Worm (Caenorhabditis elegans) whole organism, L4 larva: Measurements from ENCODE around the gene got-1.2.
"Not testable (repeated sequence)": the region's sequence is repeated elsewhere in the genome, so short reads cannot be mapped to it uniquely, and the experiment has no call there.

Experiments used
- D1046.2 ChIP-seq: fragments of 200-800 bp; sonication (Bioruptor generic); IDR thresholded peaks from 2 replicates; pipeline ENCODE4 v1.3.6; 2022; ENCODE audit warnings: missing genetic modification characterization, missing compliant biosample characterization
- F10B5.3 ChIP-seq: sonication (generic microtip); optimal IDR thresholded peaks from 2 replicates; lab custom pipeline; 2016; ENCODE audit warnings: mild to moderate bottlenecking, missing genetic modification characterization, missing compliant biosample characterization
- F26F4.8 ChIP-seq: fragments of 200-800 bp; sonication (Bioruptor generic); conservative IDR thresholded peaks from 2 replicates; pipeline ENCODE4 v1.3.6; 2022; ENCODE audit warnings: missing genetic modification characterization, missing compliant biosample characterization
- F37D6.2 ChIP-seq: sonication (generic microtip); optimal IDR thresholded peaks from 2 replicates; lab custom pipeline; 2016; ENCODE audit warnings: mild to moderate bottlenecking, missing genetic modification characterization, missing compliant biosample characterization
- F44E2.7 ChIP-seq: fragments of 200-800 bp; sonication (Bioruptor generic); IDR thresholded peaks from 2 replicates; pipeline ENCODE4 v2.1.2; 2022; ENCODE audit warnings: missing genetic modification characterization, missing compliant biosample characterization
- T20F7.1 ChIP-seq: fragments of 200-800 bp; sonication (Bioruptor generic); optimal IDR thresholded peaks from 2 replicates; lab custom pipeline; 2018; ENCODE audit warnings: mild to moderate bottlenecking, missing genetic modification characterization, missing compliant biosample characterization
- Y105C5A.15 ChIP-seq: fragments of 200-800 bp; sonication (Bioruptor generic); IDR thresholded peaks from 2 replicates; pipeline ENCODE4 v1.3.6; 2022; ENCODE audit warnings: missing genetic modification characterization, missing compliant biosample characterization
- aha-1 ChIP-seq: fragments of 150-350 bp; peaks from one replicate; lab custom pipeline; 2014; ENCODE audit warnings: missing biosample characterization, missing genetic modification characterization
- ama-1 ChIP-seq: fragments of 150-350 bp; optimal IDR thresholded peaks from 2 replicates; lab custom pipeline; 2014; ENCODE audit warnings: inconsistent platforms, mixed read lengths
- arid-1 ChIP-seq: fragments of 200-800 bp; sonication (Bioruptor generic); conservative IDR thresholded peaks from 2 replicates; pipeline ENCODE4 v1.3.6; 2022; ENCODE audit warnings: missing genetic modification reagents, missing genetic modification characterization, missing compliant biosample characterization
- daf-16 ChIP-seq, 3 experiments: sonication (generic microtip); optimal IDR thresholded peaks; 2 replicates each; lab custom pipeline; 2016 to 2017; ENCODE audit warnings: missing genetic modification characterization in 3 of 3, missing genetic modification reagents in 3 of 3, mild to moderate bottlenecking in 2 of 3, missing compliant biosample characterization in 2 of 3, missing biosample characterization in 1 of 3, moderate library complexity in 1 of 3
- dmd-8 ChIP-seq: fragments of 200-800 bp; sonication (Bioruptor generic); IDR thresholded peaks from 2 replicates; pipeline ENCODE4 v1.3.6; 2022; ENCODE audit warnings: missing genetic modification characterization, missing compliant biosample characterization
- dpl-1 ChIP-seq: fragments of 150-350 bp; optimal IDR thresholded peaks from 2 replicates; lab custom pipeline; 2014; ENCODE audit warnings: missing biosample characterization, missing genetic modification reagents, missing genetic modification characterization
- duxl-1 ChIP-seq: sonication (generic microtip); optimal IDR thresholded peaks from 2 replicates; lab custom pipeline; 2016; ENCODE audit warnings: mild to moderate bottlenecking, missing genetic modification characterization, moderate library complexity, missing compliant biosample characterization; ENCODE audit not compliant: poor library complexity
- dve-1 ChIP-seq: sonication (generic microtip); optimal IDR thresholded peaks from 2 replicates; lab custom pipeline; 2017; ENCODE audit warnings: antibody characterized with exemption, mild to moderate bottlenecking, missing genetic modification characterization, missing compliant biosample characterization; ENCODE audit not compliant: insufficient read depth
- gei-8 ChIP-seq: fragments of 200-800 bp; sonication (Bioruptor generic); optimal IDR thresholded peaks from 2 replicates; lab custom pipeline; 2018; ENCODE audit warnings: mild to moderate bottlenecking, missing genetic modification characterization, missing compliant biosample characterization
- hlh-30 ChIP-seq: sonication (generic microtip); optimal IDR thresholded peaks from 2 replicates; lab custom pipeline; 2017; ENCODE audit warnings: antibody characterized with exemption, mild to moderate bottlenecking, missing genetic modification characterization, missing compliant biosample characterization; ENCODE audit not compliant: insufficient read depth
- madf-5 ChIP-seq, 2 experiments: fragments of 200-800 bp; sonication (Bioruptor generic); IDR thresholded peaks; 2 replicates each; pipeline ENCODE4 v1.3.6; 2022; ENCODE audit warnings: missing compliant biosample characterization in 2 of 2, missing genetic modification characterization in 2 of 2
- mdl-1 ChIP-seq, 2 experiments: fragments of 150-350 bp in 1 of 2; sonication (generic microtip) in 1 of 2; optimal IDR thresholded peaks; 2 replicates each; lab custom pipeline; 2014 to 2017; ENCODE audit warnings: missing biosample characterization in 2 of 2, missing genetic modification characterization in 2 of 2
- nhr-111 ChIP-seq: fragments of 200-800 bp; sonication (Bioruptor generic); optimal IDR thresholded peaks from 2 replicates; lab custom pipeline; 2018; ENCODE audit warnings: mild to moderate bottlenecking, missing genetic modification characterization, missing compliant biosample characterization
- nhr-6 ChIP-seq: fragments of 150-350 bp; optimal IDR thresholded peaks from 2 replicates; lab custom pipeline; 2014; ENCODE audit warnings: missing biosample characterization, missing genetic modification characterization
- pha-4 ChIP-seq, 2 experiments: fragments of 150-350 bp in 1 of 2; fragments of 200-800 bp in 1 of 2; sonication (Bioruptor generic) in 1 of 2; IDR thresholded peaks in 1 of 2; optimal IDR thresholded peaks in 1 of 2; 2 replicates each; pipeline versions ENCODE4 v1.3.6 to Lab custom; 2014 to 2022; ENCODE audit warnings: missing genetic modification characterization in 2 of 2, missing genetic modification reagents in 2 of 2, missing biosample characterization in 1 of 2, missing compliant biosample characterization in 1 of 2
- rbr-2 ChIP-seq: sonication (generic microtip); optimal IDR thresholded peaks from 2 replicates; lab custom pipeline; 2016; ENCODE audit warnings: missing genotype, missing genetic modification characterization, missing compliant biosample characterization
- sdz-12 ChIP-seq: fragments of 200-800 bp; sonication (Bioruptor generic); optimal IDR thresholded peaks from 2 replicates; lab custom pipeline; 2018; ENCODE audit warnings: mild to moderate bottlenecking, missing genetic modification characterization, missing compliant biosample characterization
- set-16 ChIP-seq: fragments of 200-800 bp; sonication (Bioruptor generic); IDR thresholded peaks from 2 replicates; pipeline ENCODE4 v1.3.6; 2022; ENCODE audit warnings: missing genetic modification reagents, missing genetic modification characterization, missing compliant biosample characterization
- snpc-1.2 ChIP-seq: fragments of 200-800 bp; sonication (Bioruptor generic); IDR thresholded peaks from 2 replicates; pipeline ENCODE4 v1.3.6; 2022; ENCODE audit warnings: missing genetic modification reagents, missing genetic modification characterization, missing compliant biosample characterization
- unc-62 ChIP-seq, 3 experiments: fragments of 150-350 bp in 1 of 3; sonication (generic microtip); optimal IDR thresholded peaks in 2 of 3; peaks in 1 of 3; 1 replicate in 1 of 3; 2 replicates in 2 of 3; lab custom pipeline; 2014 to 2017; ENCODE audit warnings: missing biosample characterization in 3 of 3, missing genetic modification characterization in 3 of 3, missing genetic modification reagents in 3 of 3, missing genotype in 1 of 3
- vab-7 ChIP-seq: fragments of 200-800 bp; sonication (Bioruptor generic); IDR thresholded peaks from 2 replicates; pipeline ENCODE4 v1.3.6; 2022; ENCODE audit warnings: missing genetic modification reagents, missing genetic modification characterization, missing compliant biosample characterization
- zfp-2 ChIP-seq: sonication (generic microtip); optimal IDR thresholded peaks from 2 replicates; lab custom pipeline; 2016; ENCODE audit warnings: mild to moderate bottlenecking, missing genetic modification characterization, missing compliant biosample characterization

got-1.2 gene

DNA sequence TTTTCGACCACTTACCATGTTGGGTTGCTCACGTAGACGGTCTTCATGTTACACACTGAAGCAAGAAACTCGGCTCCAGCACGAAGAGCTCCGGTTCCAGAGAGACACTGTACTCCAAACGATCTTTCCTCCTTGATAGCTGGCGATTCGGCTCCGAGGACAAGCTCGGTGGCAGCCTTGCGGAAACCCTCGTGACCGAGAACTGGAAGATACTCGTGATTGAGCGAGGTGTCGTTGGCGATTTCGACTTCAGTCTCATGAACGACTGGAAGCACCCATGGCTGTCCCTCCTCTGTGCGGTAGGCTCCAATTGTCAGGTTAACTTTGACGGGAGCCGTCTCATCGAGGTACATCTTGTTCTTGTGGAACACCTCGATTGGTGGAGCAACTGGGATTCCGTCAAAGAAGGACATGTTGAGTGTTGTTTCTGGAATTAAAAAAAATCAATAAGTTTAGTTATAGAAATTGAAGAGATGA is at the start of gene got-1.2:
Gene got-1.2, minus strand, starts transcription at position 427 of the 477 bp plus-strand sequence.
- TF ChIP-seq F26F4.8 (GFP tag; lab: Robert Waterston, UW) (no peak), aha-1 (peak; percentile 86), hlh-30 (tag; lab: Kevin White, UChicago) (peak; percentile 15), set-16 (GFP tag; lab: Robert Waterston, UW) (peak; percentile 69)

DNA sequence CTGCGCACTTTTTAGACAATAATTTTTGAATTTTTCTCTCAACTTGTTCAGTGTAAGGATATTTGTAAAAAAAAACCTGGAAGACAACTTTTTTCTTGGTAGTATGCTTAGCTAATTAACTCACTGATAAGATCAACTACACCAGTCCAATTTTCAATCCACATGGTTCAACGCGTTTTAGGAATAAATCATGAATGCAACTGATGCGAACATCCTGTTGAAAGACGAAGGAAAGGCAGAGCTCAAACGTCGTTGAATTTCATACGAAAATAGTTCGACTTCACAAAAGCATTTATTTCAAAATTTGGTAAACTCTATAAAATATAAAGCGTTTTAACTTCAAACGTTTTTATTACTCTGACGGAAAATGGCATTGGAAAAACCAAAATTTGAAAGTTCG is 47.8 kb upstream of the got-1.2 start, which contains the start of gene dyla-1:
Gene dyla-1, plus strand, starts transcription at position 301 of the 400 bp plus-strand sequence.
- TF ChIP-seq mdl-1 (tag; optimal IDR thresholded peaks at IDR 0.05; lab: Kevin White, UChicago) (no peak), unc-62 (GFP tag; optimal IDR thresholded peaks at IDR 0.05 in 1 of 2; lab: Kevin White, UChicago) (peak in 1 of 2 experiments; percentile 42), unc-62 (tag; optimal IDR thresholded peaks at IDR 0.05; lab: Kevin White, UChicago) (no peak)

DNA sequence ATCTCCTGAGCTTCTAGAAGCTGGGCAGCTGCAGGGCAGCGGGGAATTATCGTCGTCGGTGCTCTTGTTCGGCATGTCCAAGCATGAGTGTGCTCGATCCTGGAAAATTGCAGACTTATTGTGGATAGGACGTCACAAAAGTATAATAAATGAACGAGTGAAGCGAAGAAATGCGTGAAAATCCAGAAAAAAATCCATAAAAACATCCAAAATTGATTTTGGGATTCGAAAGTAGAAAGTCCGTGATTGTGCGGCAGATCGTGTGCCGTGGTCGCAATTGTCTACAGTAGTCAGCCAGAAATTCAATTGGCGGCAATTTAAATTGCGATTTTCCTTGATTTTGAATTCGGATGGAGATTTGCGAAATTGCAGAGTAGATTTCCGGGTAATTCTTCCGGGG is 43.4 kb upstream of the got-1.2 start, which contains the start of gene F41G4.7:
Gene F41G4.7, minus strand, starts transcription at position 101 of the 400 bp plus-strand sequence.
- TF ChIP-seq dve-1 (no peak), rbr-2 (no peak), daf-16 (GFP tag; optimal IDR thresholded peaks at IDR 0.05; lab: Kevin White, UChicago) (no peak), daf-16 (tag; optimal IDR thresholded peaks at IDR 0.05; lab: Kevin White, UChicago) (no peak), nhr-111 (GFP tag; lab: Kevin White, UChicago) (no peak), aha-1 (peak; percentile 57)

DNA sequence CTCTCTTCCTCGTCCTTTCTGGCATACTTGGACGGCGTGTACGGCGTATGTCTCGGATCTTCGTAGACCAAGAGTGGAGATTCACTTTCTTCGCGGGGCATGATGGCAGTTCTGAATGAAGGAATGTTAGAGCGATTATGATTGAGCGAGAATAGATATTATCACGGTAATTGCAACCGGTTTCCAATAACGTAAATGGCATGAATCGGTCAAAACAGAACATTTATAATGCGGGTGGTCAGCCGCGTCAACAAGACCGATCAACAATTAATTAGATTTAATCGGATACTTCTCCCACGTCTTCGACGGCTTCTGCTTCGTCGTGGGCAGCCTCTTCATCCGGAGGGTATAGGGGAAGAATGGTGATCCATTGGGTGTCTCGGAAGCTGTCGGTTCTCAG is 41.8 kb upstream of the got-1.2 start, which contains the start of gene F41G4.13:
Gene F41G4.13, minus strand, starts transcription at position 101 of the 400 bp plus-strand sequence.
- TF ChIP-seq T20F7.1 (GFP tag; lab: Kevin White, UChicago); pha-4 (GFP tag; IDR thresholded peaks at IDR 0.05; lab: Robert Waterston, UW); pha-4 (tag; optimal IDR thresholded peaks at IDR 0.05; lab: Kevin White, UChicago); gei-8 (GFP tag; lab: Kevin White, UChicago): not testable (repeated sequence)

DNA sequence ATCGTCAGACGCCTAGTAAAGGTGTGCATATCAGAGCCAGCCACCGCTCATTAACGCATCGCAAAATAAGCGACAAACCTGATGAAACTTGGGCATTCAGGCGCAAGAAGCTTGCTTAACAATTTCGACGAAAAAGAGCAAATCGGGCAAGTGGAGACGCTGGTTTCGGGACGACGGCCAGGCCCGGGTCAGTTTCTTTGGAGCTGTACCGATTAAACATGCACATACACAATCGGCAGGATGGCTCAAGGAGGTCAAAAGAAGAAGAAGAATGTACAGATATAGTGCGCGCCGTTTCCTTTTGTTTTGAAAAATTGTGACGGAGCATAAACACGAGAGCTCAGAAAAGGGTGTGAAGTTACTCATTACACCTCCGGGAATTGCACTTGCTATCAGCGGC is 33.6 kb upstream of the got-1.2 start:
- TF ChIP-seq rbr-2 (no peak), nhr-6 (tag; lab: Kevin White, UChicago) (no peak), zfp-2 (tag; lab: Kevin White, UChicago) (no peak), unc-62 (GFP tag; optimal IDR thresholded peaks at IDR 0.05 in 1 of 2; lab: Kevin White, UChicago) (peak in 1 of 2 experiments; percentile 89), unc-62 (tag; optimal IDR thresholded peaks at IDR 0.05; lab: Kevin White, UChicago) (no peak)

DNA sequence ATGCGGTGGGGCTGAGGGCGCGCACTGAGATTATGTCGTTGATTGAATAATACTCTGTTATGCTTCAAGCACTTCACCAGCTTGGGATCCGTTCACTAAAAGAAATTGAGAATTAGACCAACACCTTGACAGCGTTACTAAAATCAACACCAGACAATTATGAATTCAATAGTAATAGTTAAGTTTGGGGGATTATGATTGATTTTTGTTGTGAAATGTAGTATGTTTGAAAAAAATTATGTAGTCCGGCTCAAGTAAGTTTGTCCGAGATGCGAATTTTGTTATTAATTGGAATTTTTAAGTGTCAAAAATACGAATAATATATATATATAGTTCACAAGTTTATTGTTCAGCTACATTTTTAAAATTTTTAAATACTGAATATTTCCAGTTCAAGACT is 32.4 kb upstream of the got-1.2 start, which contains the start of gene sto-5:
Gene sto-5, minus strand, starts transcription at position 101 of the 400 bp plus-strand sequence.
- TF ChIP-seq dpl-1 (no peak), dmd-8 (GFP tag; lab: Robert Waterston, UW) (no peak), Y105C5A.15 (GFP tag; lab: Robert Waterston, UW) (no peak), F44E2.7 (GFP tag; lab: Robert Waterston, UW) (no peak), D1046.2 (no peak), ama-1 (lab: Kevin White, UChicago) (no peak), madf-5 (GFP tag; IDR thresholded peaks at IDR 0.05; lab: Robert Waterston, UW) (no peak), snpc-1.2 (GFP tag; lab: Robert Waterston, UW) (no peak), vab-7 (GFP tag; lab: Robert Waterston, UW) (no peak), arid-1 (GFP tag; lab: Robert Waterston, UW) (no peak)

DNA sequence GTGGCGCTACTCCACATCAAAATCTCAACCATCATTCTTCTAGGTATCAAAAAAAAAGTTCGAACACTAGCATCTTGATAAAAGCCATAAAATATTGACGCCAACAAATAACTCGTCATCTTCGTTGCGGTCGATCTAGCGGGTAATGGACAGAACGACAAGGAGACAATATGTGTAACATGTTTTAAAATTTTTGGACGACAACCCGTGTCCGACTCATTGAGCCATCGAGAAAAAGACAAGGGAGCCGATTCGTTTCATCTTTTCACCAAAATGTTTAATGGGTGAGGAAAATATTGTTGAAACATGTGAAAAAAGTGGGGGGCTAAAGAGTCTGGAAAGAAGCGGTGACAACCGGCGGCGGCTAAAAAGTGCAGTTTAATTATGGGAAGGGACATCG is 28.6 kb upstream of the got-1.2 start:
- peak in 1 of 2 experiments; percentile 91 for TF ChIP-seq unc-62 (GFP tag; optimal IDR thresholded peaks at IDR 0.05 in 1 of 2; lab: Kevin White, UChicago)
- TF ChIP-seq unc-62 (tag; optimal IDR thresholded peaks at IDR 0.05; lab: Kevin White, UChicago), result no peak
- TF ChIP-seq sdz-12 (GFP tag; lab: Kevin White, UChicago), result no peak
- no peak for TF ChIP-seq F37D6.2 (tag; lab: Kevin White, UChicago)
- no peak for TF ChIP-seq ama-1 (lab: Kevin White, UChicago)
- TF ChIP-seq F10B5.3 (tag; lab: Kevin White, UChicago), result no peak
- no peak for TF ChIP-seq duxl-1 (tag; lab: Kevin White, UChicago)
